6 fruit fly cellular contexts compared by ENCODE assay signal in genomic region chr3R:16254616-16255601, dm6.
TF ChIP-seq lines count a peak whose summit lies in the region.

No protein-coding gene starts in this region.

- peak; percentile 29 to 58 for TF ChIP-seq CTCF in S2 (optimal IDR thresholded peaks at IDR 0.05; lab: Kevin White, UChicago)
- no peak for TF ChIP-seq CTCF in whole organism, embryonic (GFP tag; optimal IDR thresholded peaks at IDR 0.05; lab: Kevin White, UChicago)

TF ChIP-seq in whole organism, adult, 20 proteins besides CTCF, POLR2A, EP300 and RAD21:
- TF ChIP-seq Clk (GFP tag; optimal IDR thresholded peaks at IDR 0.05; lab: Kevin White, UChicago): no peak
- no peak for TF ChIP-seq toe (GFP tag; optimal IDR thresholded peaks at IDR 0.05; lab: Kevin White, UChicago)
- TF ChIP-seq CG12768 (GFP tag; optimal IDR thresholded peaks at IDR 0.05; lab: Kevin White, UChicago): peak; percentile 12
- no peak for TF ChIP-seq CG11617 (GFP tag; optimal IDR thresholded peaks at IDR 0.05; lab: Kevin White, UChicago)
- no peak for TF ChIP-seq tj (GFP tag; optimal IDR thresholded peaks at IDR 0.05; lab: Kevin White, UChicago)
- no peak for TF ChIP-seq cic (GFP tag; optimal IDR thresholded peaks at IDR 0.05; lab: Kevin White, UChicago)
- TF ChIP-seq kay (GFP tag; lab: Kevin White, UChicago; ENCODE audit: borderline replicate concordance): peak; percentile 97
- no peak for TF ChIP-seq Crg-1 (GFP tag; optimal IDR thresholded peaks at IDR 0.05; lab: Kevin White, UChicago)
- no peak for TF ChIP-seq CG1620 (GFP tag; optimal IDR thresholded peaks at IDR 0.05; lab: Kevin White, UChicago)
- no peak for TF ChIP-seq CG7101 (tag; optimal IDR thresholded peaks at IDR 0.05; lab: Kevin White, UChicago)
- peak; percentile 26 for TF ChIP-seq Mnt (GFP tag; optimal IDR thresholded peaks at IDR 0.05; lab: Kevin White, UChicago)
- TF ChIP-seq pad (GFP tag; optimal IDR thresholded peaks at IDR 0.05; lab: Kevin White, UChicago): no peak
- TF ChIP-seq bab1 (GFP tag; optimal IDR thresholded peaks at IDR 0.05; lab: Kevin White, UChicago): no peak
- no peak for TF ChIP-seq CG5204 (GFP tag; optimal IDR thresholded peaks at IDR 0.05; lab: Kevin White, UChicago)
- TF ChIP-seq Hr96 (GFP tag; optimal IDR thresholded peaks at IDR 0.05; lab: Kevin White, UChicago): no peak
- no peak for TF ChIP-seq CG33017 (tag; optimal IDR thresholded peaks at IDR 0.05; lab: Kevin White, UChicago)
- peak; percentile 67 for TF ChIP-seq CG14711 (tag; optimal IDR thresholded peaks at IDR 0.05; lab: Kevin White, UChicago)

TF ChIP-seq in whole organism, embryonic, 481 proteins besides CTCF, POLR2A, EP300 and RAD21 (continues in another document):
- TF ChIP-seq chinmo (GFP tag; IDR thresholded peaks at IDR 0.05; lab: Robert Waterston, UW; ENCODE audit: partially characterized antibody): no peak
- no peak for TF ChIP-seq Nf-YA (GFP tag; IDR thresholded peaks at IDR 0.05; lab: Robert Waterston, UW)
- no peak for TF ChIP-seq E2f2 (GFP tag; IDR thresholded peaks at IDR 0.05; lab: Robert Waterston, UW)
- peak; percentile 20 for TF ChIP-seq trem (tag; optimal IDR thresholded peaks at IDR 0.05; lab: Kevin White, UChicago)
- TF ChIP-seq NC2β (GFP tag; optimal IDR thresholded peaks at IDR 0.05; lab: Kevin White, UChicago): no peak
- no peak for TF ChIP-seq CG7987 (GFP tag; optimal IDR thresholded peaks at IDR 0.05; lab: Kevin White, UChicago)
- TF ChIP-seq Vsx1 (GFP tag; optimal IDR thresholded peaks at IDR 0.05; lab: Kevin White, UChicago): no peak
- no peak for TF ChIP-seq CG9609 (GFP tag; optimal IDR thresholded peaks at IDR 0.05; lab: Kevin White, UChicago)
- TF ChIP-seq CG34376 (GFP tag; optimal IDR thresholded peaks at IDR 0.05; lab: Kevin White, UChicago): peak; percentile 52
- no peak for TF ChIP-seq ro (GFP tag; IDR thresholded peaks at IDR 0.05; lab: Robert Waterston, UW)
- TF ChIP-seq CG30431 (GFP tag; optimal IDR thresholded peaks at IDR 0.05; lab: Kevin White, UChicago): no peak
- TF ChIP-seq CG13624 (GFP tag; optimal IDR thresholded peaks at IDR 0.05; lab: Kevin White, UChicago): no peak
- TF ChIP-seq HmgZ (tag; optimal IDR thresholded peaks at IDR 0.05; lab: Kevin White, UChicago): no peak
- TF ChIP-seq HLH3B (GFP tag; IDR thresholded peaks at IDR 0.05; lab: Robert Waterston, UW): no peak
- no peak for TF ChIP-seq CG10209 (GFP tag; optimal IDR thresholded peaks at IDR 0.05; lab: Kevin White, UChicago)
- TF ChIP-seq Ada2b (GFP tag; IDR thresholded peaks at IDR 0.05; lab: Robert Waterston, UW): no peak
- no peak for TF ChIP-seq tx (GFP tag; optimal IDR thresholded peaks at IDR 0.05; lab: Kevin White, UChicago)
- peak; percentile 14 for TF ChIP-seq CG1603 (tag; optimal IDR thresholded peaks at IDR 0.05; lab: Kevin White, UChicago)
- peak; percentile 41 for TF ChIP-seq CG13296 (GFP tag; optimal IDR thresholded peaks at IDR 0.05; lab: Kevin White, UChicago)
- no peak for TF ChIP-seq NFAT (GFP tag; IDR thresholded peaks at IDR 0.05; lab: Robert Waterston, UW)

TF ChIP-seq in whole organism, prepupa, 60 proteins besides CTCF, POLR2A, EP300 and RAD21 (continues in another document):
- TF ChIP-seq CG4318 (GFP tag; optimal IDR thresholded peaks at IDR 0.05; lab: Kevin White, UChicago): no peak
- no peak for TF ChIP-seq CG11762 (GFP tag; optimal IDR thresholded peaks at IDR 0.05; lab: Kevin White, UChicago; ENCODE audit: insufficient read depth)
- TF ChIP-seq vri (GFP tag; optimal IDR thresholded peaks at IDR 0.05; lab: Kevin White, UChicago): peak; percentile 26
- TF ChIP-seq Met (GFP tag; optimal IDR thresholded peaks at IDR 0.05; lab: Kevin White, UChicago): no peak
- peak; percentile 11 for TF ChIP-seq CG1621 (tag; optimal IDR thresholded peaks at IDR 0.05; lab: Kevin White, UChicago)
- peak in 1 of 2 experiments; percentile 69 for TF ChIP-seq ss (GFP tag; optimal IDR thresholded peaks at IDR 0.05; lab: Kevin White, UChicago)
- peak; percentile 19 for TF ChIP-seq CG3919 (GFP tag; optimal IDR thresholded peaks at IDR 0.05; lab: Kevin White, UChicago)
- peak; percentile 2 for TF ChIP-seq Lpt (GFP tag; optimal IDR thresholded peaks at IDR 0.05; lab: Kevin White, UChicago)
- TF ChIP-seq CG32006 (GFP tag; optimal IDR thresholded peaks at IDR 0.05; lab: Kevin White, UChicago): no peak
- TF ChIP-seq CG15336 (GFP tag; IDR thresholded peaks at IDR 0.05; lab: Robert Waterston, UW): no peak
- TF ChIP-seq CG9139 (GFP tag; optimal IDR thresholded peaks at IDR 0.05; lab: Kevin White, UChicago): no peak
- no peak for TF ChIP-seq CG8119 (GFP tag; IDR thresholded peaks at IDR 0.05; lab: Robert Waterston, UW)
- no peak for TF ChIP-seq CG34406 (GFP tag; optimal IDR thresholded peaks at IDR 0.05; lab: Kevin White, UChicago)
- no peak for TF ChIP-seq fd59A (GFP tag; optimal IDR thresholded peaks at IDR 0.05; lab: Kevin White, UChicago)
- TF ChIP-seq eg (GFP tag; IDR thresholded peaks at IDR 0.05; lab: Robert Waterston, UW): no peak
- no peak for TF ChIP-seq CG10631 (GFP tag; optimal IDR thresholded peaks at IDR 0.05; lab: Kevin White, UChicago)
- TF ChIP-seq CG11902 (GFP tag; optimal IDR thresholded peaks at IDR 0.05; lab: Kevin White, UChicago): no peak
- peak; percentile 25 for TF ChIP-seq achi (GFP tag; optimal IDR thresholded peaks at IDR 0.05; lab: Kevin White, UChicago)
- TF ChIP-seq CG8319 (GFP tag; optimal IDR thresholded peaks at IDR 0.05; lab: Kevin White, UChicago): no peak
- TF ChIP-seq spab (GFP tag; optimal IDR thresholded peaks at IDR 0.05; lab: Kevin White, UChicago): no peak
- peak; percentile 77 for TF ChIP-seq svp (GFP tag; lab: Kevin White, UChicago)

TF ChIP-seq in whole organism, pupa, 21 proteins besides CTCF, POLR2A, EP300 and RAD21:
- no peak for TF ChIP-seq CG9948 (tag; optimal IDR thresholded peaks at IDR 0.05; lab: Kevin White, UChicago)
- TF ChIP-seq Pif1A (GFP tag; optimal IDR thresholded peaks at IDR 0.05; lab: Kevin White, UChicago): no peak
- no peak for TF ChIP-seq CG15710 (tag; optimal IDR thresholded peaks at IDR 0.05; lab: Kevin White, UChicago)
- no peak for TF ChIP-seq Ets98B (GFP tag; IDR thresholded peaks at IDR 0.05; lab: Robert Waterston, UW)
- TF ChIP-seq CG13204 (GFP tag; optimal IDR thresholded peaks at IDR 0.05; lab: Kevin White, UChicago): peak; percentile 96
- TF ChIP-seq Snoo (tag; optimal IDR thresholded peaks at IDR 0.05; lab: Kevin White, UChicago): no peak
- TF ChIP-seq CG12605 (GFP tag; IDR thresholded peaks at IDR 0.05; lab: Robert Waterston, UW): no peak
- peak; percentile 4 for TF ChIP-seq Pif1B (GFP tag; optimal IDR thresholded peaks at IDR 0.05; lab: Kevin White, UChicago)
- no peak for TF ChIP-seq CG4496 (GFP tag; IDR thresholded peaks at IDR 0.05; lab: Robert Waterston, UW)
- peak; percentile 18 for TF ChIP-seq CG8159 (tag; optimal IDR thresholded peaks at IDR 0.05; lab: Kevin White, UChicago)
- peak; percentile 47 for TF ChIP-seq EcR (GFP tag; optimal IDR thresholded peaks at IDR 0.05; lab: Kevin White, UChicago)
- no peak for TF ChIP-seq CG10348 (GFP tag; IDR thresholded peaks at IDR 0.05; lab: Robert Waterston, UW)
- TF ChIP-seq CG17806 (tag; optimal IDR thresholded peaks at IDR 0.05; lab: Kevin White, UChicago): no peak
- no peak for TF ChIP-seq D1 (tag; optimal IDR thresholded peaks at IDR 0.05; lab: Kevin White, UChicago)
- no peak for TF ChIP-seq rn (GFP tag; IDR thresholded peaks at IDR 0.05; lab: Robert Waterston, UW)

TF ChIP-seq in whole organism, wandering third instar larva, 38 proteins besides CTCF, POLR2A, EP300 and RAD21 (continues in another document):
- TF ChIP-seq Hr83 (GFP tag; optimal IDR thresholded peaks at IDR 0.05; lab: Kevin White, UChicago; ENCODE audit: poor library complexity, severe bottlenecking): peak; percentile 70
- TF ChIP-seq psq (GFP tag; optimal IDR thresholded peaks at IDR 0.05; lab: Kevin White, UChicago): no peak
- peak; percentile 28 for TF ChIP-seq Hnf4 (GFP tag; optimal IDR thresholded peaks at IDR 0.05; lab: Kevin White, UChicago)
- no peak for TF ChIP-seq woc (GFP tag; optimal IDR thresholded peaks at IDR 0.05; lab: Kevin White, UChicago)
- TF ChIP-seq h (GFP tag; optimal IDR thresholded peaks at IDR 0.05; lab: Kevin White, UChicago): peak; percentile 22
- peak; percentile 27 for TF ChIP-seq Sp1 (GFP tag; optimal IDR thresholded peaks at IDR 0.05; lab: Kevin White, UChicago)
- no peak for TF ChIP-seq Myc (optimal IDR thresholded peaks at IDR 0.05; lab: Kevin White, UChicago)
- peak; percentile 40 for TF ChIP-seq br (GFP tag; optimal IDR thresholded peaks at IDR 0.05; lab: Kevin White, UChicago)
- TF ChIP-seq Dfd (GFP tag; optimal IDR thresholded peaks at IDR 0.05; lab: Kevin White, UChicago): no peak
- no peak for TF ChIP-seq jim (GFP tag; optimal IDR thresholded peaks at IDR 0.05; lab: Kevin White, UChicago)
- no peak for TF ChIP-seq ey (GFP tag; optimal IDR thresholded peaks at IDR 0.05; lab: Kevin White, UChicago)
- TF ChIP-seq sv (GFP tag; optimal IDR thresholded peaks at IDR 0.05; lab: Kevin White, UChicago): no peak
- TF ChIP-seq dmrt93B (GFP tag; optimal IDR thresholded peaks at IDR 0.05; lab: Kevin White, UChicago): no peak
- TF ChIP-seq rgr (GFP tag; optimal IDR thresholded peaks at IDR 0.05; lab: Kevin White, UChicago): no peak
- no peak for TF ChIP-seq tai (GFP tag; optimal IDR thresholded peaks at IDR 0.05; lab: Kevin White, UChicago)
- no peak for TF ChIP-seq Mio (GFP tag; optimal IDR thresholded peaks at IDR 0.05; lab: Kevin White, UChicago)
- TF ChIP-seq usp (GFP tag; optimal IDR thresholded peaks at IDR 0.05; lab: Kevin White, UChicago): no peak
- no peak for TF ChIP-seq GATAd (GFP tag; optimal IDR thresholded peaks at IDR 0.05; lab: Kevin White, UChicago)
- TF ChIP-seq dl (GFP tag; optimal IDR thresholded peaks at IDR 0.05; lab: Kevin White, UChicago; ENCODE audit: insufficient read depth in 1 of 2, partially characterized antibody in 2 of 2): peak in 1 of 2 experiments; percentile 20
- TF ChIP-seq OdsH (GFP tag; optimal IDR thresholded peaks at IDR 0.05; lab: Kevin White, UChicago): peak; percentile 52
- TF ChIP-seq Jra (GFP tag; optimal IDR thresholded peaks at IDR 0.05; lab: Kevin White, UChicago): peak; percentile 37
- TF ChIP-seq Dif (GFP tag; optimal IDR thresholded peaks at IDR 0.05; lab: Kevin White, UChicago; ENCODE audit: partially characterized antibody): no peak
- peak; percentile 44 for TF ChIP-seq Rel (GFP tag; optimal IDR thresholded peaks at IDR 0.05; lab: Kevin White, UChicago)
- peak; percentile 59 for TF ChIP-seq Rel (tag; optimal IDR thresholded peaks at IDR 0.05; lab: Kevin White, UChicago)
- TF ChIP-seq pan (optimal IDR thresholded peaks at IDR 0.05; lab: Kevin White, UChicago): no peak
- TF ChIP-seq lola (GFP tag; optimal IDR thresholded peaks at IDR 0.05; lab: Kevin White, UChicago): no peak
- TF ChIP-seq CG32264 (GFP tag; optimal IDR thresholded peaks at IDR 0.05; lab: Kevin White, UChicago): no peak
- TF ChIP-seq Vsx2 (GFP tag; optimal IDR thresholded peaks at IDR 0.05; lab: Kevin White, UChicago; ENCODE audit: partially characterized antibody): no peak
- TF ChIP-seq Abd-B (GFP tag; optimal IDR thresholded peaks at IDR 0.05; lab: Kevin White, UChicago): no peak
- peak; percentile 17 for TF ChIP-seq fru (GFP tag; optimal IDR thresholded peaks at IDR 0.05; lab: Kevin White, UChicago)
